Fruit fly (Drosophila melanogaster) whole organism, larva: ENCODE data around the gene CG45487.
"Not testable (repeated sequence)": the region's sequence is repeated elsewhere in the genome, so short reads cannot be mapped to it uniquely, and the experiment has no call there.

ENCODE experiments used
- noc ChIP-seq: fragments of 200-800 bp; sonication (Bioruptor generic); optimal IDR thresholded peaks from 3 replicates; lab custom pipeline; 2019; ENCODE audit warnings: missing biosample characterization, mild to moderate bottlenecking, missing genetic modification characterization, moderate library complexity

CG45487 gene

dm6 chrX:19915181-19915580 is at the start of gene CG45487:
Gene CG45487, minus strand, starts transcription at chrX:19915281.
- not testable (repeated sequence) for TF ChIP-seq noc (tag; lab: Kevin White, UChicago)

DNA sequence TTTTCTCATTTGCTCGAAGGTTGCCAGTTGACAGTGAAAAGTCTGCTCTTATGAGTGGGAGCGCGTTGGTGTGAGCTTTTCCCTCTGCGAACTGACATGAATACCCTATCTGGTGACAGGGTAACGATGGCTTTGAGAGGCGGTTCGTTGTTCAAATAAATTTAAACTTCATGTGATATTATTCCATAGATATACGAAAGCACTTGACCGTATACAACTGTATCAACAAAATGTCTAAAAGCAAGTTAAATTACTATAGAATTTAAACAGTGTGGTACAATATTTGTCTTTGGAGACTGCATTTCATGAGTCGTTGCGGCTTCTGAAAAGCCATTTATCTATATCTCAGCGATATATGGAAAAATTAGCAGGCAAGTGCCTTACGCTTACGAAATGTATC is 49.1 kb upstream of the CG45487 start:
- peak; percentile 34 for TF ChIP-seq noc (tag; lab: Kevin White, UChicago)

DNA sequence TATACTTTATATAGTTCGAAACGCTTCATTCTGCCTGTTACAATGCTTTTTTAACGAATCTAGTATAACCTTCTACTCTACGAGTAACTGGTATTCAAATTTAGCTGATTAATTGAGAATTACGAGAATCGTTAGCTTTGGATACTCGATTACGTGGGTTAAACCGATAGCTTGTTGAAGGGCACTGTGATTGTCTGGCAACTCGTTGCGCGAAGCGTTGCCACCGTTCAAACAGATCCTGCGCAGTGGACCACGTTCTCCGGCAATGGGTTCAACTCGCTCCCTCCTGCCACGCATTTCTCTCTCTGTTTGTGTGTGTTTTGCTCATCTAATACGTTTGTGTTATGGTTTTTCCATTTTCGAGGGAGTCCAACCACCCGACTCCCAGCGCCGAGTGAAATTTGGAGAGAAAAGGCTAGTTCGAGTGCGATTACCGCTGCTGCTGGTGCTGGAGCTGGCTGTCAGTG is 45.8 kb upstream of the CG45487 start, which contains the start of gene Nep3:
Gene Nep3, plus strand, starts transcription at position 417 of the 467 bp plus-strand sequence.
- no peak for TF ChIP-seq noc (tag; lab: Kevin White, UChicago)

DNA sequence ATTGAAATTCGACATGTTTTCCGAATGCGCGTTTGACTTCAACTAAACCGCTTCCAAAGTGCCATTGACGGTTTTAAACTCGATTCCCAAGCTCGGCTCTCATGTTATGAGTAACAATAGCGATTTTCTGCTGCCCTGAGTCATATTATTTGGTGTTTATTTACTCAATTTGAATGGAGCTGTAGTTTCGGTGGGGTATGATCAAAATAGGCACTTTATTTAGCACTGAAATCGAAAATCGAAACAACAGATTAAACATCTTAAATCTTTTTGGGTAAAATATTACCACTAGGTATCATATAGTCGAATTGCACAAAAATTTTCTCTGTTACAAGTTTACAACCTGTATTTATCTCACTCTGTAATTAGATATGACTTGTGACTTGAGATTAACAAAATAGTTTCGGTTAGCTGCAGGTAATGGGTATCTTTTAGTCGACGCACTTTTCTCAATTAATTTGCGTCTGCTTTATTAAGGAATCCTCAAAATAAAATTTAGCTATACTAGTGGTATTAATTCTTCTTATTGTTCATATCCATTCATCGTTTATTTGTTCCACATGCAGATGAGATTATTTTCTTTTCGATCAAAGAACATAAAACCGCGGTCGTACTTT is 44.4 kb upstream of the CG45487 start, which contains the start of gene CG12655:
Gene CG12655, minus strand, starts transcription at position 51 of the 617 bp plus-strand sequence.
- no peak for TF ChIP-seq noc (tag; lab: Kevin White, UChicago)

dm6 chrX:19958242-19958641 is 43.2 kb upstream of the CG45487 start, which contains the start of gene CG43784:
Gene CG43784, minus strand, starts transcription at chrX:19958342.
- not testable (repeated sequence) for TF ChIP-seq noc (tag; lab: Kevin White, UChicago)

DNA sequence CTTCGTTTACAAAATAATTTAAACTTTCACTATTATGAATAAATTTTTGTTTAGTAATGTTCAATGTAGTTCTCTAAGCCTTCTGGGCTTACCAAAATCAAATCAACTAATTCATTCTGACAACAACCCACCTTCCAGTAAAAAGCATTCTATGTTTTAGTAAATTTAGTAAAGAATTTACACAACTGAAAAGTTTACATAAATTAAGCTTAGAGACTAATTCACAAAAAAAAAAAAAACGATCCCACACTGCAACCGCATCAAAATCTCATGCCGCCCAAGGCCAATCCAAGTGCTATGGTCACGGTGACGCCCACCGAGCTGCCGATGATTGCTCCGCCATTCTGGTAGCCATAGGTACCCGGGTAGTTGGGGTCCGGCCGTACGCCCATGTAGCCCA is 38.4 kb upstream of the CG45487 start, which contains the start of gene CG45494:
Gene CG45494, minus strand, starts transcription at position 101 of the 400 bp plus-strand sequence.
- TF ChIP-seq noc (tag; lab: Kevin White, UChicago): not testable (repeated sequence)

DNA sequence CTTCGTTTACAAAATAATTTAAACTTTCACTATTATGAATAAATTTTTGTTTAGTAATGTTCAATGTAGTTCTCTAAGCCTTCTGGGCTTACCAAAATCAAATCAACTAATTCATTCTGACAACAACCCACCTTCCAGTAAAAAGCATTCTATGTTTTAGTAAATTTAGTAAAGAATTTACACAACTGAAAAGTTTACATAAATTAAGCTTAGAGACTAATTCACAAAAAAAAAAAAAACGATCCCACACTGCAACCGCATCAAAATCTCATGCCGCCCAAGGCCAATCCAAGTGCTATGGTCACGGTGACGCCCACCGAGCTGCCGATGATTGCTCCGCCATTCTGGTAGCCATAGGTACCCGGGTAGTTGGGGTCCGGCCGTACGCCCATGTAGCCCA is 33.7 kb upstream of the CG45487 start, which contains the start of gene CG45493:
Gene CG45493, minus strand, starts transcription at position 101 of the 400 bp plus-strand sequence.
- not testable (repeated sequence) for TF ChIP-seq noc (tag; lab: Kevin White, UChicago)

DNA sequence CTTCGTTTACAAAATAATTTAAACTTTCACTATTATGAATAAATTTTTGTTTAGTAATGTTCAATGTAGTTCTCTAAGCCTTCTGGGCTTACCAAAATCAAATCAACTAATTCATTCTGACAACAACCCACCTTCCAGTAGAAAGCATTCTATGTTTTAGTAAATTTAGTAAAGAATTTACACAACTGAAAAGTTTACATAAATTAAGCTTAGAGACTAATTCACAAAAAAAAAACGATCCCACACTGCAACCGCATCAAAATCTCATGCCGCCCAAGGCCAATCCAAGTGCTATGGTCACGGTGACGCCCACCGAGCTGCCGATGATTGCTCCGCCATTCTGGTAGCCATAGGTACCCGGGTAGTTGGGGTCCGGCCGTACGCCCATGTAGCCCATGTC is 29.0 kb upstream of the CG45487 start, which contains the start of gene CG45492:
Gene CG45492, minus strand, starts transcription at position 101 of the 400 bp plus-strand sequence.
- not testable (repeated sequence) for TF ChIP-seq noc (tag; lab: Kevin White, UChicago)

DNA sequence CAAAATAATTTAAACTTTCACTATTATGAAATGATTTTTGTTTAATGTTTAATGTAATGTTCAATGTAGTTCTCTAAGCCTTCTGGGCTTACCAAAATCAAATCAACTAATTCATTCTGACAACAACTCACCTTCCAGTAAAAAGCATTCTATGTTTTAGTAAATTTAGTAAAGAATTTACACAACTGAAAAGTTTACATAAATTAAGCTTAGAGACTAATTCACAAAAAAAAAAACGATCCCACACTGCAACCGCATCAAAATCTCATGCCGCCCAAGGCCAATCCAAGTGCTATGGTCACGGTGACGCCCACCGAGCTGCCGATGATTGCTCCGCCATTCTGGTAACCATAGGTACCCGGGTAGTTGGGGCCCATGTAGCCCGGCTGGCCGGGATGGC is 23.8 kb upstream of the CG45487 start, which contains the start of gene CG45491:
Gene CG45491, minus strand, starts transcription at position 101 of the 400 bp plus-strand sequence.
- not testable (repeated sequence) for TF ChIP-seq noc (tag; lab: Kevin White, UChicago)

dm6 chrX:19934194-19934593 is 19.1 kb upstream of the CG45487 start, which contains the start of gene CG45490:
Gene CG45490, minus strand, starts transcription at chrX:19934294.
- TF ChIP-seq noc (tag; lab: Kevin White, UChicago): not testable (repeated sequence)

DNA sequence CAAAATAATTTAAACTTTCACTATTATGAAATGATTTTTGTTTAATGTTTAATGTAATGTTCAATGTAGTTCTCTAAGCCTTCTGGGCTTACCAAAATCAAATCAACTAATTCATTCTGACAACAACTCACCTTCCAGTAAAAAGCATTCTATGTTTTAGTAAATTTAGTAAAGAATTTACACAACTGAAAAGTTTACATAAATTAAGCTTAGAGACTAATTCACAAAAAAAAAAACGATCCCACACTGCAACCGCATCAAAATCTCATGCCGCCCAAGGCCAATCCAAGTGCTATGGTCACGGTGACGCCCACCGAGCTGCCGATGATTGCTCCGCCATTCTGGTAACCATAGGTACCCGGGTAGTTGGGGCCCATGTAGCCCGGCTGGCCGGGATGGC is 14.0 kb upstream of the CG45487 start, which contains the start of gene CG45489:
Gene CG45489, minus strand, starts transcription at position 101 of the 400 bp plus-strand sequence.
- not testable (repeated sequence) for TF ChIP-seq noc (tag; lab: Kevin White, UChicago)

DNA sequence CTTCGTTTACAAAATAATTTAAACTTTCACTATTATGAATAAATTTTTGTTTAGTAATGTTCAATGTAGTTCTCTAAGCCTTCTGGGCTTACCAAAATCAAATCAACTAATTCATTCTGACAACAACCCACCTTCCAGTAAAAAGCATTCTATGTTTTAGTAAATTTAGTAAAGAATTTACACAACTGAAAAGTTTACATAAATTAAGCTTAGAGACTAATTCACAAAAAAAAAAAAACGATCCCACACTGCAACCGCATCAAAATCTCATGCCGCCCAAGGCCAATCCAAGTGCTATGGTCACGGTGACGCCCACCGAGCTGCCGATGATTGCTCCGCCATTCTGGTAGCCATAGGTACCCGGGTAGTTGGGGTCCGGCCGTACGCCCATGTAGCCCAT is 5.3 kb upstream of the CG45487 start, which contains the start of gene CG45488:
Gene CG45488, minus strand, starts transcription at position 101 of the 400 bp plus-strand sequence.
- not testable (repeated sequence) for TF ChIP-seq noc (tag; lab: Kevin White, UChicago)

dm6 chrX:19910017-19910416 is 5.1 kb downstream of the CG45487 start, which contains the start of gene CG45486:
Gene CG45486, minus strand, starts transcription at chrX:19910117.
- not testable (repeated sequence) for TF ChIP-seq noc (tag; lab: Kevin White, UChicago)

dm6 chrX:19899978-19900377 is 15.1 kb downstream of the CG45487 start:
- TF ChIP-seq noc (tag; lab: Kevin White, UChicago): no peak

DNA sequence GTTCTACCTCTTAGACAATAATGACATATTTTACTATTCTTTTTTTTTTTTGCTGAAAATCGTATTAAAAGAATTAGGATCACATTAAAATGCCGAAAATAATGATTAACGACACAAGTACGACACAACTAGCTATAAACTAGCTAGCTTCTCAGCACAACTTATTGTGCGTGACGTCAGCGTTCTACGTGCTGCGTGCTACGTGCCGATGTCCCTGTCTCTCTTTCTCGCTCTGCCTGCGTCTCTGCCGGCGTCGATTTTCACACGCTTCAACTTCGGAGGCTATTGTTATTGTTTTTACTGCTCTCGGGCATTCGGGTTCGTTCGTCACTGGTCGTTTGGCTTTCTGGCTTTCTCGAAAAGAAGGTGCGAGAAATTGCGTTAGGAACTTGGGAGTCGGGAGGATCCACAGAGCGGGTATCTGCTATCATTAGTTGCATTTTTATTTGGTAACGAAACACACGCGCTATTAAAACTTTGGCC is 17.0 kb downstream of the CG45487 start:
- TF ChIP-seq noc (tag; lab: Kevin White, UChicago): no peak
